Fruit fly (Drosophila melanogaster): ENCODE results near the gene CG8534.

The CG8534 gene

DNA sequence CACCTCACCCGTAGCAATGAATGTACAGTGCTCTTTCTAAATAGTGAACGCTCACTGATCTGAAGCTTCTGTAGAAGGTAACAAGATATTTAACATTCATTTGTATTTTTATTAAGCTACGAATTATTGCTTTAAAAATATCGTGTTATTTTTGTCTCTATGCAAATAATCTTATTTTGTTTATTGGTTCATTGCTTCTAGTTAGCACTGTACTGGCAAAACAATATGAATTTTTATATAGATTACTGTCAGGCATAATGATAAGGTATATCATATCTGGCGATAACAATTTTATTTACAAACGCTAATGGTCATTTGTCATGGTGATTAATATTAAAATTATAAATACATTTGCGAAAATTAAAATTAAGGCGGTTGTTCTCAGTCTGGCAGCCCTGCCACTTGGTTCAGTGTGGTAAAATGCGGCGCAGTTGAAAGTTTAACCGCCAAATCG is 41.0 kb upstream of the CG8534 start, which contains the start of gene CG9471 (continued):
- TF ChIP-seq pnt (GFP tag; optimal IDR thresholded peaks at IDR 0.05) (peak; percentile 89), ab (GFP tag; optimal IDR thresholded peaks at IDR 0.05) (peak; percentile 43), slou (GFP tag; optimal IDR thresholded peaks at IDR 0.05) (peak; percentile 91), CG17829 (tag; optimal IDR thresholded peaks at IDR 0.05) (peak; percentile 91), CG14441 (GFP tag; IDR thresholded peaks at IDR 0.05) (peak; percentile 91), Fer1 (GFP tag; optimal IDR thresholded peaks at IDR 0.05) (peak; percentile 94), CG13775 (GFP tag; optimal IDR thresholded peaks at IDR 0.05) (peak; percentile 91), fu2 (GFP tag; optimal IDR thresholded peaks at IDR 0.05) (peak; percentile 90), otp (GFP tag; IDR thresholded peaks at IDR 0.05) (peak; percentile 85; the same call in 2 of the 3 replicates), lov (optimal IDR thresholded peaks at IDR 0.05) (no peak), lov (GFP tag; IDR thresholded peaks at IDR 0.05) (peak; percentile 87), row (GFP tag; IDR thresholded peaks at IDR 0.05) (peak; percentile 98), ara (GFP tag; IDR thresholded peaks at IDR 0.05) (peak; percentile 91), nom (GFP tag; optimal IDR thresholded peaks at IDR 0.05) (peak; percentile 86), Bdp1 (GFP tag; optimal IDR thresholded peaks at IDR 0.05) (peak; percentile 78), btn (GFP tag; optimal IDR thresholded peaks at IDR 0.05) (peak; percentile 25), HmgD (GFP tag; optimal IDR thresholded peaks at IDR 0.05) (peak; percentile 47), Dfd (GFP tag; optimal IDR thresholded peaks at IDR 0.05) (no peak), CG12155 (GFP tag; optimal IDR thresholded peaks at IDR 0.05) (peak; percentile 93), CG5245 (GFP tag; optimal IDR thresholded peaks at IDR 0.05) (peak; percentile 77), dmrt11E (tag; optimal IDR thresholded peaks at IDR 0.05) (peak; percentile 83), Ravus (GFP tag; IDR thresholded peaks at IDR 0.05) (peak; percentile 76), HLH54F (GFP tag; optimal IDR thresholded peaks at IDR 0.05) (peak; percentile 90), Ptx1 (GFP tag; IDR thresholded peaks at IDR 0.05) (peak; percentile 96), eve (GFP tag; optimal IDR thresholded peaks at IDR 0.05) (no peak), schlank (tag; optimal IDR thresholded peaks at IDR 0.05) (peak; percentile 84), Dad (GFP tag; optimal IDR thresholded peaks at IDR 0.05) (peak; percentile 75), TFAM (GFP tag; optimal IDR thresholded peaks at IDR 0.05) (peak; percentile 38), Lhr (GFP tag; optimal IDR thresholded peaks at IDR 0.05) (peak; percentile 34), Camta (GFP tag; optimal IDR thresholded peaks at IDR 0.05) (peak; percentile 87), CG9797 (GFP tag; optimal IDR thresholded peaks at IDR 0.05) (no peak), CG13296 (GFP tag; optimal IDR thresholded peaks at IDR 0.05) (peak; percentile 91), Abd-B (GFP tag; optimal IDR thresholded peaks at IDR 0.05) (peak; percentile 90), sqz (GFP tag; optimal IDR thresholded peaks at IDR 0.05) (peak; percentile 80), CG8944 (GFP tag; optimal IDR thresholded peaks at IDR 0.05) (peak; percentile 88), CG8290 (GFP tag; optimal IDR thresholded peaks at IDR 0.05) (peak; percentile 81), CG8290 (tag; optimal IDR thresholded peaks at IDR 0.05) (peak in 1 of 2 experiments; percentile 79), sisA (GFP tag; IDR thresholded peaks at IDR 0.05) (peak; percentile 93), CG8765 (GFP tag; IDR thresholded peaks at IDR 0.05) (peak; percentile 70; the same call in 1 of the 2 replicates), CG34376 (GFP tag; optimal IDR thresholded peaks at IDR 0.05) (peak; percentile 87), CG2875 (GFP tag; optimal IDR thresholded peaks at IDR 0.05) (peak; percentile 78), CG3726 (GFP tag; IDR thresholded peaks at IDR 0.05) (peak; percentile 85; the same call in 2 of the 3 replicates), CG9727 (GFP tag; optimal IDR thresholded peaks at IDR 0.05) (peak; percentile 92), Fer3 (tag; optimal IDR thresholded peaks at IDR 0.05) (peak; percentile 94), slp2 (GFP tag; optimal IDR thresholded peaks at IDR 0.05) (peak; percentile 89), CG11247 (GFP tag; IDR thresholded peaks at IDR 0.05) (peak; percentile 90), B-H2 (GFP tag; optimal IDR thresholded peaks at IDR 0.05) (peak; percentile 91), her (GFP tag; optimal IDR thresholded peaks at IDR 0.05) (peak; percentile 81), Hr51 (GFP tag; optimal IDR thresholded peaks at IDR 0.05) (peak; percentile 75 to 92), p53 (GFP tag; optimal IDR thresholded peaks at IDR 0.05) (peak; percentile 3), CG2678 (tag; optimal IDR thresholded peaks at IDR 0.05) (peak; percentile 95), onecut (GFP tag; IDR thresholded peaks at IDR 0.05) (peak; percentile 80)

Data from whole organism, embryonic.